Worm (Caenorhabditis elegans): ENCODE results near the gene Y37D8A.16.

DNA sequence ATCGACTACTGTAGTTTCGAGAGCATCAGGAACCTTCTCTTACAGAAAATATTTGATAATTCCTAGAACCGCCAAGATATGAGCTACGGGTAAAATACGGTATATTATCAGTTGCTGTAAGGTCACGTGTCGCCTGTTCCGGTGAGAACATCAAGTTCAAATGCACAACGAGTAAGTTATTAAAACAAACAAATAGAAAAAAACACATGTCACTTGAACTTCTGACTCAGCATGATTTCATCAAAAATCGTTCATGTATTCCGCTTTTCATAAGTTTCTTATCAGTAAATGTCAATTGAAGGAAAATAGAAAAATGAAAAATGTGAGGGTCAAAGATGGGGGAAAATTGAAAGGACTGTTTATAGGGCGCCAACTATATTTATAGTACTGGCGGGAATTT lies 42.2 kb upstream of the Y37D8A.16 start:
- TF ChIP-seq tbx-9 (tag; optimal IDR thresholded peaks at IDR 0.05; ENCODE audit: borderline replicate concordance) (no peak), pha-4 (tag; optimal IDR thresholded peaks at IDR 0.05) (peak; percentile 54), ceh-40 (GFP tag; IDR thresholded peaks at IDR 0.05) (no peak), mes-4 (tag; optimal IDR thresholded peaks at IDR 0.05) (no peak), F49E8.2 (tag; optimal IDR thresholded peaks at IDR 0.05; ENCODE audit: insufficient read depth) (no peak)
